Worm (Caenorhabditis elegans) whole organism, L4 larva: ENCODE measurements around the gene nprl-3.

Experiments
- F49E8.2 ChIP-seq: sonication (generic microtip); optimal IDR thresholded peaks from 2 replicates; lab custom pipeline; 2016; ENCODE audit warnings: missing compliant biosample characterization, mild to moderate bottlenecking, missing genetic modification characterization, borderline replicate concordance
- ceh-44 ChIP-seq: fragments of 200-800 bp; sonication (Bioruptor generic); IDR thresholded peaks from 2 replicates; pipeline ENCODE4 v1.3.6; 2022; ENCODE audit warnings: missing genetic modification reagents, missing genetic modification characterization, missing compliant biosample characterization

ce11 chrIV:8317800-8318199 lies 20.5 kb downstream of the nprl-3 start:
- no peak for TF ChIP-seq F49E8.2 (tag; lab: Kevin White, UChicago)
- TF ChIP-seq ceh-44 (GFP tag; lab: Robert Waterston, UW): no peak
